Worm (Caenorhabditis elegans): ENCODE measurements around the gene F44E5.1.

The F44E5.1 gene

DNA sequence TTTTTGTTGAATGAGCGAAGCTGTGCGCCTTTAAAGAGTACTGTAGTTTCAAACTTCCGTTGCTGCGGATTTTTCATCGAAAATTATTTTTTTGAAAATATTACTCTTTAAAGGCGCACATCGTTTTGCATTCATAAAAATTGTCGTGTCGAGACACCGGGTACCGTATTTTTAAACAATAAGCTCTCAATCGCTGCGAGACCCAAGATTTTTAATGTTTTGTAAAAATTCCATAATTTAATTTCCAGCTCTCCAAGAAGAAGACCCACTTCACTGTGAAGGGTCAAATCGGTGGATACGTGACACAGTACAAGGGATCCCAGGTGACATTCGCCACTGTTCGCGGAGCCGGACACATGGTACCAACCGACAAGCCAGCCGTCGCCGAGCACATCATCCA is 32.0 kb downstream of the F44E5.1 start:
- TF ChIP-seq elt-2 (tag; optimal IDR thresholded peaks at IDR 0.05): no peak
- no peak for TF ChIP-seq lsy-12 (tag; optimal IDR thresholded peaks at IDR 0.05)
- TF ChIP-seq nhr-67 (tag; optimal IDR thresholded peaks at IDR 0.05): no peak
- TF ChIP-seq ZK546.5 (tag; optimal IDR thresholded peaks at IDR 0.05): no peak
- no peak for TF ChIP-seq snpc-4 (tag; optimal IDR thresholded peaks at IDR 0.05)
- no peak for TF ChIP-seq ceh-28 (tag; optimal IDR thresholded peaks at IDR 0.05)
- TF ChIP-seq lin-39 (tag; optimal IDR thresholded peaks at IDR 0.05): no peak
- TF ChIP-seq zag-1 (tag; optimal IDR thresholded peaks at IDR 0.05): no peak
- TF ChIP-seq fos-1 (tag; optimal IDR thresholded peaks at IDR 0.05): no peak
- no peak for TF ChIP-seq nhr-12 (tag; optimal IDR thresholded peaks at IDR 0.05)
- no peak for TF ChIP-seq ceh-82 (tag; optimal IDR thresholded peaks at IDR 0.05)
- no peak for TF ChIP-seq pqm-1 (tag; optimal IDR thresholded peaks at IDR 0.05)
- no peak for TF ChIP-seq skn-1 (tag; optimal IDR thresholded peaks at IDR 0.05)
- TF ChIP-seq pha-4 (tag; optimal IDR thresholded peaks at IDR 0.05): no peak
- no peak for TF ChIP-seq unc-39 (tag; optimal IDR thresholded peaks at IDR 0.05)
- no peak for TF ChIP-seq nhr-77 (tag; optimal IDR thresholded peaks at IDR 0.05)
- TF ChIP-seq ceh-9 (tag; optimal IDR thresholded peaks at IDR 0.05): no peak

DNA sequence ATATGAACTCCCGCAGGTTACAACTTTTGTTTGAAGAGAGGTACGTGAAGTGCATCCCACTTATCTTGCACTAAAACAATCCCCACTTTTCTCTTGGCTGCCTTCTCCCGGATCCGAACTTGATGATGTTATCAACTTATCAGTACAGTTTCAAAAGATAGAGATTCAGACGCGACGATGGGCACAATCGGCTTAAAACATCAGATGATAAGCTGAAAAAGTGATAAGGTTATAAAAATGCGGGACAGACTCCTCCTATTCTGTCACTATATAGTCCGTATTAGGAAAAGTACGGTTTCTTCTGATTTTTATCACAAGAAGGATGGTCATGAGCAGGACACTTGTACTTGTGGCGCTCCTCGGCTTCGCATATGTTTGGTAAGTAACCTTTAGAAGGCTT is 35.2 kb downstream of the F44E5.1 start, which contains the start of gene ctsa-1.2:
Gene ctsa-1.2, plus strand, starts transcription at position 160 of the 400 bp plus-strand sequence.
- TF ChIP-seq fos-1 (tag; optimal IDR thresholded peaks at IDR 0.05) (no peak), mml-1 (tag; optimal IDR thresholded peaks at IDR 0.05) (no peak), nhr-12 (tag; optimal IDR thresholded peaks at IDR 0.05) (no peak), nhr-11 (tag; optimal IDR thresholded peaks at IDR 0.05) (no peak), elt-2 (tag; optimal IDR thresholded peaks at IDR 0.05) (peak; percentile 94), pqm-1 (tag; optimal IDR thresholded peaks at IDR 0.05) (peak; percentile 94), nhr-25 (tag; optimal IDR thresholded peaks at IDR 0.05) (no peak), elt-3 (tag; optimal IDR thresholded peaks at IDR 0.05) (no peak), nhr-28 (tag; optimal IDR thresholded peaks at IDR 0.05) (no peak)

DNA sequence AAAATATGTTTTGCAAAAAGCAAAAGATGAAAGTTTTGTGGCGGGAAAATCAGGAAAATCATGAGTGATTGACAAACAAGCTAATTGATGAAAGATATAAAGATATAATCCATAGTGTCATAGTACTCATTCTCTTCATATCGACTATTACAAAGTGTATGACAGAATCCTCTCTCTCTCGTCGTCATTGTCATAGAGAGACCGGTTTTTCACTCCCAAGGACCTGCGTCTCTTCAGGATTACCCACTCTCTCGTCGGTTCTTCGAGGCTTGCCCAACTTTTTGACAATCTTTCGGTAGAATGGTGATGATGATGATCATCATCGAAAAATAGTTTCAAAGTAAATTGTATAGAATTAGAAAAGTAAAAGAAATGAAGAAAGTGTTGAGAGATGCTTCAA is 37.0 kb downstream of the F44E5.1 start:
- TF ChIP-seq ZK546.5 (tag; optimal IDR thresholded peaks at IDR 0.05) (no peak), snpc-4 (tag; optimal IDR thresholded peaks at IDR 0.05) (no peak), egl-27 (tag; optimal IDR thresholded peaks at IDR 0.05) (no peak), ceh-28 (tag; optimal IDR thresholded peaks at IDR 0.05) (no peak), pqm-1 (tag; optimal IDR thresholded peaks at IDR 0.05) (no peak), ceh-82 (tag; optimal IDR thresholded peaks at IDR 0.05) (no peak), eor-1 (tag; optimal IDR thresholded peaks at IDR 0.05) (no peak), nhr-76 (tag; optimal IDR thresholded peaks at IDR 0.05) (no peak), fos-1 (tag; optimal IDR thresholded peaks at IDR 0.05) (no peak), lsy-12 (tag; optimal IDR thresholded peaks at IDR 0.05) (no peak), nhr-11 (tag; optimal IDR thresholded peaks at IDR 0.05) (no peak), mdl-1 (tag; optimal IDR thresholded peaks at IDR 0.05) (no peak), nhr-12 (tag; optimal IDR thresholded peaks at IDR 0.05) (no peak), ztf-11 (tag; optimal IDR thresholded peaks at IDR 0.05) (no peak), hmg-11 (tag; optimal IDR thresholded peaks at IDR 0.05) (no peak), elt-1 (tag; optimal IDR thresholded peaks at IDR 0.05) (no peak), fkh-2 (tag; optimal IDR thresholded peaks at IDR 0.05) (no peak), ceh-16 (tag; optimal IDR thresholded peaks at IDR 0.05) (no peak), unc-62 (GFP tag; optimal IDR thresholded peaks at IDR 0.05) (peak; percentile 17), nhr-25 (tag; optimal IDR thresholded peaks at IDR 0.05) (peak; percentile 88), ama-1 (optimal IDR thresholded peaks at IDR 0.05) (no peak), nfya-1 (tag; optimal IDR thresholded peaks at IDR 0.05; ENCODE audit: insufficient read depth) (peak; percentile 36), zag-1 (tag; optimal IDR thresholded peaks at IDR 0.05) (no peak), elt-3 (tag; optimal IDR thresholded peaks at IDR 0.05) (no peak), tbx-2 (tag; optimal IDR thresholded peaks at IDR 0.05) (no peak), elt-2 (tag; optimal IDR thresholded peaks at IDR 0.05) (no peak), egl-5 (tag; optimal IDR thresholded peaks at IDR 0.05) (no peak), sea-2 (GFP tag; optimal IDR thresholded peaks at IDR 0.05) (no peak), nhr-237 (tag; optimal IDR thresholded peaks at IDR 0.05) (no peak), skn-1 (tag; optimal IDR thresholded peaks at IDR 0.05) (no peak), nhr-43 (tag; optimal IDR thresholded peaks at IDR 0.05; ENCODE audit: poor library complexity, severe bottlenecking) (peak; percentile 79), ceh-9 (tag; optimal IDR thresholded peaks at IDR 0.05) (no peak), nhr-23 (tag; optimal IDR thresholded peaks at IDR 0.05) (peak; percentile 83), nhr-28 (tag; optimal IDR thresholded peaks at IDR 0.05) (no peak), jun-1 (tag; optimal IDR thresholded peaks at IDR 0.05) (no peak)
